Fruit fly (Drosophila melanogaster): Measurements from ENCODE around the gene Acox3.

Gene Acox3

dm6 chr2L:6455955-6456599, 7.9 kb upstream of the Acox3 start, which contains the start of gene frj (continued):
- no peak for TF ChIP-seq CG1233 (GFP tag; optimal IDR thresholded peaks at IDR 0.05)
- peak; percentile 60; the same call in 2 of the 3 replicates for TF ChIP-seq CG14860 (GFP tag; IDR thresholded peaks at IDR 0.05; ENCODE audit: partially characterized antibody)
- TF ChIP-seq tup (GFP tag; optimal IDR thresholded peaks at IDR 0.05): no peak
- no peak for TF ChIP-seq CG3163 (GFP tag; optimal IDR thresholded peaks at IDR 0.05)
- no peak for TF ChIP-seq CG15073 (GFP tag; optimal IDR thresholded peaks at IDR 0.05)
- TF ChIP-seq CG18476 (GFP tag; optimal IDR thresholded peaks at IDR 0.05): peak; percentile 33
- peak; percentile 97 for TF ChIP-seq CG14710 (tag; optimal IDR thresholded peaks at IDR 0.05)
- peak; percentile 70 for TF ChIP-seq HLH54F (GFP tag; optimal IDR thresholded peaks at IDR 0.05)
- TF ChIP-seq CG34422 (GFP tag; IDR thresholded peaks at IDR 0.05): peak; percentile 62; the same call in 1 of the 3 replicates
- TF ChIP-seq ranshi (GFP tag; IDR thresholded peaks at IDR 0.05): peak; percentile 55; the same call in 1 of the 2 replicates
- peak; percentile 59; the same call in 1 of the 2 replicates for TF ChIP-seq Xrp1 (GFP tag; IDR thresholded peaks at IDR 0.05)
- TF ChIP-seq crp (GFP tag; optimal IDR thresholded peaks at IDR 0.05): peak in 1 of 2 experiments; percentile 33
- TF ChIP-seq sna (GFP tag; IDR thresholded peaks at IDR 0.05; ENCODE audit: partially characterized antibody): peak; percentile 68
- TF ChIP-seq ATbp (GFP tag; optimal IDR thresholded peaks at IDR 0.05): peak; percentile 6
- TF ChIP-seq CG31224 (GFP tag; IDR thresholded peaks at IDR 0.05): 0 out of 2 replicates have a peak, but pooled peaks have one; percentile 25
- TF ChIP-seq CG11085 (GFP tag; IDR thresholded peaks at IDR 0.05): peak; percentile 61
- peak; percentile 49 for TF ChIP-seq Oli (tag; optimal IDR thresholded peaks at IDR 0.05)
- TF ChIP-seq Lpt (GFP tag; optimal IDR thresholded peaks at IDR 0.05): no peak
- TF ChIP-seq CG8944 (GFP tag; optimal IDR thresholded peaks at IDR 0.05): peak; percentile 75
- peak; percentile 29 for TF ChIP-seq Meics (GFP tag; optimal IDR thresholded peaks at IDR 0.05)
- peak; percentile 24 for TF ChIP-seq CG8281 (tag; optimal IDR thresholded peaks at IDR 0.05)
- peak; percentile 10 for TF ChIP-seq CG17385 (GFP tag; optimal IDR thresholded peaks at IDR 0.05)
- peak; percentile 79 for TF ChIP-seq CG1024 (GFP tag; IDR thresholded peaks at IDR 0.05)
- TF ChIP-seq CG6254 (GFP tag; optimal IDR thresholded peaks at IDR 0.05): peak; percentile 10
- TF ChIP-seq Atf-2 (GFP tag; optimal IDR thresholded peaks at IDR 0.05): peak; percentile 45
- TF ChIP-seq Hr51 (GFP tag; optimal IDR thresholded peaks at IDR 0.05): peak; percentile 60 to 64
- TF ChIP-seq CG1529 (GFP tag; optimal IDR thresholded peaks at IDR 0.05): no peak
- TF ChIP-seq Camta (GFP tag; optimal IDR thresholded peaks at IDR 0.05): peak; percentile 21
- peak; percentile 63 for TF ChIP-seq Opbp (GFP tag; IDR thresholded peaks at IDR 0.05; ENCODE audit: partially characterized antibody)
- TF ChIP-seq Sry-β (GFP tag; optimal IDR thresholded peaks at IDR 0.05): no peak
- TF ChIP-seq PHDP (tag; optimal IDR thresholded peaks at IDR 0.05): peak; percentile 53
- TF ChIP-seq en (GFP tag; optimal IDR thresholded peaks at IDR 0.05): no peak
- peak; percentile 6 for TF ChIP-seq CG10543 (GFP tag; optimal IDR thresholded peaks at IDR 0.05)
- peak; percentile 46 for TF ChIP-seq CG18599 (GFP tag; optimal IDR thresholded peaks at IDR 0.05)
- TF ChIP-seq CG13775 (GFP tag; optimal IDR thresholded peaks at IDR 0.05): peak; percentile 69
- TF ChIP-seq fd3F (GFP tag; optimal IDR thresholded peaks at IDR 0.05): peak; percentile 54
- no peak for TF ChIP-seq chm (GFP tag; IDR thresholded peaks at IDR 0.05)
- TF ChIP-seq CG9876 (GFP tag; optimal IDR thresholded peaks at IDR 0.05): peak; percentile 81
- TF ChIP-seq CG12299 (tag; optimal IDR thresholded peaks at IDR 0.05): peak; percentile 62
- TF ChIP-seq CG4328 (GFP tag; optimal IDR thresholded peaks at IDR 0.05): peak; percentile 20
- TF ChIP-seq kah (GFP tag; optimal IDR thresholded peaks at IDR 0.05): no peak
- peak; percentile 73 for TF ChIP-seq CG31441 (GFP tag; IDR thresholded peaks at IDR 0.05)
- peak; percentile 88 for TF ChIP-seq Sry-δ (GFP tag; optimal IDR thresholded peaks at IDR 0.05)
- TF ChIP-seq Stat92E (GFP tag; optimal IDR thresholded peaks at IDR 0.05): peak in 2 of 3 experiments; percentile 47 to 54
- TF ChIP-seq Tbp (GFP tag; optimal IDR thresholded peaks at IDR 0.05): no peak
- peak; percentile 52 for TF ChIP-seq ewg (GFP tag; optimal IDR thresholded peaks at IDR 0.05)
- TF ChIP-seq salm (tag; optimal IDR thresholded peaks at IDR 0.05): peak; percentile 36
- peak; percentile 37 for TF ChIP-seq Dad (GFP tag; optimal IDR thresholded peaks at IDR 0.05)

Measured in whole organism, embryonic.